Worm (Caenorhabditis elegans) whole organism, mixed stage, embryonic: ENCODE results near the gene nhr-114.

Source experiments
- M03D4.4 ChIP-seq: sonication (generic microtip); optimal IDR thresholded peaks from 2 replicates; lab custom pipeline; 2017; ENCODE audit warnings: mild to moderate bottlenecking, missing genetic modification characterization, missing compliant biosample characterization
- bed-3 ChIP-seq: fragments of 200-800 bp; sonication (Bioruptor generic); optimal IDR thresholded peaks from 3 replicates; lab custom pipeline; 2018; ENCODE audit warnings: mild to moderate bottlenecking, missing genetic modification characterization, moderate library complexity, missing compliant biosample characterization
- blmp-1 ChIP-seq: fragments of 150-350 bp; optimal IDR thresholded peaks from 2 replicates; lab custom pipeline; 2014; ENCODE audit warnings: missing biosample characterization, missing genetic modification characterization
- ceh-39 ChIP-seq: fragments of 150-350 bp; optimal IDR thresholded peaks from 2 replicates; lab custom pipeline; 2014; ENCODE audit warnings: missing biosample characterization, missing genetic modification characterization
- ceh-43 ChIP-seq: fragments of 200-800 bp; sonication (Bioruptor generic); optimal IDR thresholded peaks from 2 replicates; lab custom pipeline; 2018; ENCODE audit warnings: mild to moderate bottlenecking, missing genetic modification characterization, moderate library complexity, missing compliant biosample characterization
- ceh-83 ChIP-seq: fragments of 200-800 bp; sonication (Bioruptor generic); optimal IDR thresholded peaks from 2 replicates; lab custom pipeline; 2018; ENCODE audit warnings: mild to moderate bottlenecking, missing genetic modification characterization, missing compliant biosample characterization
- ces-1 ChIP-seq: fragments of 150-350 bp; optimal IDR thresholded peaks from 2 replicates; lab custom pipeline; 2014; ENCODE audit warnings: missing biosample characterization, missing genetic modification reagents, missing genetic modification characterization
- cnd-1 ChIP-seq: fragments of 200-800 bp; sonication (Bioruptor generic); optimal IDR thresholded peaks from 2 replicates; lab custom pipeline; 2018; ENCODE audit warnings: mild to moderate bottlenecking, missing genetic modification characterization, missing compliant biosample characterization
- drap-1 ChIP-seq: fragments of 200-800 bp; sonication (Bioruptor generic); optimal IDR thresholded peaks from 3 replicates; lab custom pipeline; 2018; ENCODE audit warnings: mild to moderate bottlenecking, missing genetic modification characterization, missing compliant biosample characterization
- elt-1 ChIP-seq: sonication (generic microtip); optimal IDR thresholded peaks from 2 replicates; lab custom pipeline; 2017; ENCODE audit warnings: missing genetic modification characterization, mild to moderate bottlenecking, missing compliant biosample characterization, antibody characterized with exemption, moderate library complexity, borderline replicate concordance; ENCODE audit not compliant: insufficient read depth
- elt-3 ChIP-seq: fragments of 150-350 bp; optimal IDR thresholded peaks from 2 replicates; lab custom pipeline; 2014; ENCODE audit warnings: missing biosample characterization, missing genetic modification characterization
- flh-1 ChIP-seq: fragments of 200-800 bp; sonication (Bioruptor generic); optimal IDR thresholded peaks from 2 replicates; lab custom pipeline; 2018; ENCODE audit warnings: mild to moderate bottlenecking, missing genetic modification characterization, moderate library complexity, missing compliant biosample characterization
- ham-2 ChIP-seq: fragments of 200-800 bp; sonication (Bioruptor generic); optimal IDR thresholded peaks from 2 replicates; lab custom pipeline; 2018; ENCODE audit warnings: mild to moderate bottlenecking, missing genetic modification characterization, missing compliant biosample characterization
- hlh-1 ChIP-seq: fragments of 150-350 bp; optimal IDR thresholded peaks from 2 replicates; lab custom pipeline; 2014; ENCODE audit warnings: missing biosample characterization, missing genetic modification reagents, missing genetic modification characterization
- lin-13 ChIP-seq: fragments of 150-350 bp; optimal IDR thresholded peaks from 2 replicates; lab custom pipeline; 2014; ENCODE audit warnings: missing biosample characterization, missing genetic modification characterization
- lin-32 ChIP-seq: fragments of 200-800 bp; sonication (Bioruptor generic); optimal IDR thresholded peaks from 2 replicates; lab custom pipeline; 2018; ENCODE audit warnings: mild to moderate bottlenecking, missing genetic modification characterization, missing compliant biosample characterization
- lsy-2 ChIP-seq: fragments of 150-350 bp; optimal IDR thresholded peaks from 2 replicates; lab custom pipeline; 2014; ENCODE audit warnings: missing biosample characterization, missing genetic modification characterization
- mab-5 ChIP-seq: fragments of 150-350 bp; optimal IDR thresholded peaks from 2 replicates; lab custom pipeline; 2014; ENCODE audit warnings: missing biosample characterization, missing genetic modification characterization
- mep-1 ChIP-seq: fragments of 150-350 bp; optimal IDR thresholded peaks from 2 replicates; lab custom pipeline; 2017; ENCODE audit warnings: missing biosample characterization, missing genetic modification reagents, missing genetic modification characterization, inconsistent platforms
- mls-2 ChIP-seq: sonication (generic microtip); optimal IDR thresholded peaks from 2 replicates; lab custom pipeline; 2016; ENCODE audit warnings: mild to moderate bottlenecking, missing genetic modification characterization, moderate library complexity, missing compliant biosample characterization
- nhr-12 ChIP-seq: fragments of 150-350 bp; optimal IDR thresholded peaks from 2 replicates; lab custom pipeline; 2014; ENCODE audit warnings: missing biosample characterization, missing genetic modification characterization
- nhr-2 ChIP-seq: fragments of 150-350 bp; optimal IDR thresholded peaks from 2 replicates; lab custom pipeline; 2014; ENCODE audit warnings: missing biosample characterization, missing genetic modification characterization
- nhr-237 ChIP-seq: fragments of 150-350 bp; optimal IDR thresholded peaks from 2 replicates; lab custom pipeline; 2014; ENCODE audit warnings: missing biosample characterization, missing genetic modification characterization
- nhr-28 ChIP-seq: fragments of 150-350 bp; optimal IDR thresholded peaks from 2 replicates; lab custom pipeline; 2014; ENCODE audit warnings: missing biosample characterization, missing genetic modification characterization
- nhr-76 ChIP-seq: sonication (generic microtip); optimal IDR thresholded peaks from 2 replicates; lab custom pipeline; 2017; ENCODE audit warnings: missing biosample characterization, missing genetic modification characterization
- pha-4 ChIP-seq: fragments of 150-350 bp; optimal IDR thresholded peaks from 2 replicates; lab custom pipeline; 2018; ENCODE audit warnings: missing biosample characterization, missing genetic modification reagents, missing genetic modification characterization
- sem-2 ChIP-seq: fragments of 200-800 bp; sonication (Bioruptor generic); optimal IDR thresholded peaks from 2 replicates; lab custom pipeline; 2018; ENCODE audit warnings: mild to moderate bottlenecking, missing genetic modification characterization, missing compliant biosample characterization
- snpc-4 ChIP-seq: fragments of 150-350 bp; optimal IDR thresholded peaks from 2 replicates; lab custom pipeline; 2014; ENCODE audit warnings: missing biosample characterization, missing genetic modification characterization
- sptf-1 ChIP-seq: sonication (generic microtip); optimal IDR thresholded peaks from 2 replicates; lab custom pipeline; 2017; ENCODE audit warnings: mild to moderate bottlenecking, missing genetic modification characterization, moderate library complexity, missing compliant biosample characterization
- tbx-8 ChIP-seq: fragments of 200-800 bp; sonication (Bioruptor generic); optimal IDR thresholded peaks from 2 replicates; lab custom pipeline; 2018; ENCODE audit warnings: mild to moderate bottlenecking, missing genetic modification characterization, moderate library complexity, missing compliant biosample characterization
- unc-120 ChIP-seq: sonication (generic microtip); optimal IDR thresholded peaks from 2 replicates; lab custom pipeline; 2017; ENCODE audit warnings: missing genetic modification characterization, missing compliant biosample characterization; ENCODE audit not compliant: poor library complexity, severe bottlenecking
- unc-39 ChIP-seq: fragments of 150-350 bp; optimal IDR thresholded peaks from 2 replicates; lab custom pipeline; 2014; ENCODE audit warnings: missing biosample characterization, missing genetic modification characterization
- unc-62 ChIP-seq: fragments of 150-350 bp; optimal IDR thresholded peaks from 2 replicates; lab custom pipeline; 2014; ENCODE audit warnings: missing biosample characterization, missing genetic modification reagents, missing genetic modification characterization
- zip-8 ChIP-seq: fragments of 150-350 bp; optimal IDR thresholded peaks from 2 replicates; lab custom pipeline; 2014; ENCODE audit warnings: missing biosample characterization, missing genetic modification characterization
- ztf-11 ChIP-seq: fragments of 150-350 bp; optimal IDR thresholded peaks from 2 replicates; lab custom pipeline; 2014; ENCODE audit warnings: missing biosample characterization, missing genetic modification characterization

Gene nhr-114

DNA sequence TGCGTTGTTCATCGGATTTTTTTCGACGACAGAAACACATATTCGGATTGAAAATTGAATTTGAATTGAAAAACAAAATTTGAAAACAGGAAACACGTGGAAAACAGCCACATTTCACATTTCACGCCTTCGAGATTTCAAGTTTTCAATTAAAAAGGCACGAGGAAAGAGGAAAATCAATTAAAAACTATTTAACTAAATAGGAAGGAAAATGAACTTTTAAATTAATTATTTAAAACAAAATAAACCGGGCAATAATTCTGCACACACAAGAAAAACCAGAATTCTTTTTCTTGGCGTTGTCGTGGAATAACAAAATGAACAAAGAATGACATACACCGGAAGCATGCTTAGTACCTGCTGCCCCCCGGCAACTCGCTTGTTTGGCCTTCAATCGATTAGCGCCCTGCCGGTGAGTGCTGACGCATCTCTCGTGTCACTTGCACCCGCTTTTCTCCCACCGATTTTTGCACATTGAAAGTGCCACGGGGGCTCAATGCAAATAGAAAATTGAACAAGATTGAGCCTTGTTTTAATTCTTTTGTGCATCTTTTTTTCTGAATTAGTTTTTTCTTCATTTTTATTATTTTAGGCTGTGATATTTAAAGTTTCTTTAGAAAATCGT, 7.7 kb downstream of the nhr-114 start, which contains the start of gene Y45G5AM.9:
TSS of gene Y45G5AM.9 (minus strand) at position 51 of the 625 bp plus-strand sequence.
- TF ChIP-seq lin-32 (GFP tag; lab: Kevin White, UChicago) (no peak), mls-2 (tag; lab: Kevin White, UChicago) (peak; percentile 69), blmp-1 (tag; lab: Kevin White, UChicago) (no peak), cnd-1 (tag; lab: Kevin White, UChicago) (peak; percentile 66), pha-4 (tag; lab: Kevin White, UChicago) (peak; percentile 76), lsy-2 (tag; lab: Kevin White, UChicago) (peak; percentile 71), drap-1 (peak; percentile 63), unc-39 (tag; lab: Kevin White, UChicago) (no peak), ztf-11 (tag; lab: Kevin White, UChicago) (no peak), ceh-43 (GFP tag; lab: Kevin White, UChicago) (peak; percentile 74), nhr-237 (tag; lab: Kevin White, UChicago) (peak; percentile 67), mab-5 (tag; lab: Kevin White, UChicago) (no peak), ceh-83 (GFP tag; lab: Kevin White, UChicago) (no peak), mep-1 (tag; lab: Kevin White, UChicago) (peak; percentile 83), nhr-28 (tag; lab: Kevin White, UChicago) (no peak), hlh-1 (tag; lab: Kevin White, UChicago) (peak; percentile 8), snpc-4 (tag; lab: Kevin White, UChicago) (no peak), nhr-12 (no peak), ces-1 (peak; percentile 34), sem-2 (GFP tag; lab: Kevin White, UChicago) (peak; percentile 3), nhr-2 (tag; lab: Kevin White, UChicago) (no peak), flh-1 (GFP tag; lab: Kevin White, UChicago) (no peak), M03D4.4 (tag; lab: Kevin White, UChicago) (peak; percentile 74), lin-13 (peak; percentile 86), ham-2 (peak; percentile 92), nhr-76 (peak; percentile 5), unc-62 (GFP tag; lab: Kevin White, UChicago) (peak; percentile 11), elt-3 (tag; lab: Kevin White, UChicago) (no peak), sptf-1 (tag; lab: Kevin White, UChicago) (peak; percentile 78), elt-1 (tag; lab: Kevin White, UChicago) (no peak), zip-8 (no peak), ceh-39 (peak; percentile 34), bed-3 (GFP tag; lab: Kevin White, UChicago) (no peak), tbx-8 (peak; percentile 3), unc-120 (tag; lab: Kevin White, UChicago) (peak; percentile 83)

DNA sequence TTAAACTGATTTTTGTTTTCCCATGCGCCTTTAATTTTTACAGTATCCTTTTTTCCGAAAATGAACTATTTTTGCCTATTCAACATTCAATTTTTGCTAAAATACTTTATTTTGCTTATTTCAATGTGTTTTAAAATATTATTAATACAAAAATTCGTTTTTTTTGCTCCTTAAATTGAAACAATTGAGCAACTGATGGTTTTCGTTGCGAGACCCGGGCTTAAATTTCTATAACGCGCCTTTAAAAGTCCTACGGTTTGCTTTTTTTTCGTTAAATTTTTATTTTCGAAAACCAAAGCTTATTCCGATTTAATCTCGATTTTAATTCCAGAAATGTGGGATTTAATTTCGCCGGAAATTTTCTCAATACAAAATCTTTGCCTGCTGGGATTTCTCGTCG, 8.3 kb downstream of the nhr-114 start, which contains the start of gene algn-5:
TSS of gene algn-5 (plus strand) at position 295 of the 400 bp plus-strand sequence.
- no peak for TF ChIP-seq mls-2 (tag; lab: Kevin White, UChicago)
- TF ChIP-seq blmp-1 (tag; lab: Kevin White, UChicago): no peak
- TF ChIP-seq drap-1: no peak
- TF ChIP-seq lsy-2 (tag; lab: Kevin White, UChicago): no peak
- no peak for TF ChIP-seq nhr-237 (tag; lab: Kevin White, UChicago)
- TF ChIP-seq bed-3 (GFP tag; lab: Kevin White, UChicago): no peak
- no peak for TF ChIP-seq tbx-8
- TF ChIP-seq nhr-12: no peak
- no peak for TF ChIP-seq unc-39 (tag; lab: Kevin White, UChicago)
- TF ChIP-seq mab-5 (tag; lab: Kevin White, UChicago): no peak
- TF ChIP-seq sptf-1 (tag; lab: Kevin White, UChicago): no peak
- no peak for TF ChIP-seq mep-1 (tag; lab: Kevin White, UChicago)
- no peak for TF ChIP-seq flh-1 (GFP tag; lab: Kevin White, UChicago)
- no peak for TF ChIP-seq pha-4 (tag; lab: Kevin White, UChicago)

DNA sequence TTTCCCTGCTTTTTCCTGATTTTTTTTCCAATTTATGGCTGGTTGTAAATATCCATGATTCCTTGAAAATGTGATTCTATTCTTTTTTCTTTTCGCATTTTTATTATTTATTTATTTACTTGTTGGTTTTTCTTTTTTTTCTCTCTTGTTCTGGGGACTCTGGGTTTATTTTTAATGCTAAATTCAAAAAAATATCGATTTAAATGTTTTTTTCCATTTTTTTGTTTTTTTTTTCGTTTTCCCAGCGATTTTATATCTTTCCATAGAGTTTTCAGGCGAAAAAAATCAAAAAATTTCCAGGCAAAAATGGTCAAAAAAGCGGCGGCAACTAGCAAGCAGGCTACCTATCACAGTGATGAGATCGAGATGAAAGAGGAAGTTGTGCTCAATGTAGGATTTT, 12.2 kb downstream of the nhr-114 start, which contains the start of gene rpac-40:
TSS of gene rpac-40 (plus strand) at position 301 of the 400 bp plus-strand sequence.
- TF ChIP-seq hlh-1 (tag; lab: Kevin White, UChicago): no peak
- TF ChIP-seq M03D4.4 (tag; lab: Kevin White, UChicago): no peak
- TF ChIP-seq unc-39 (tag; lab: Kevin White, UChicago): no peak
- no peak for TF ChIP-seq unc-120 (tag; lab: Kevin White, UChicago)
- TF ChIP-seq lin-32 (GFP tag; lab: Kevin White, UChicago): no peak
- TF ChIP-seq blmp-1 (tag; lab: Kevin White, UChicago): no peak
- TF ChIP-seq lin-13: no peak
- TF ChIP-seq nhr-76: no peak
- TF ChIP-seq ceh-39: no peak
- TF ChIP-seq elt-3 (tag; lab: Kevin White, UChicago): no peak
- TF ChIP-seq mab-5 (tag; lab: Kevin White, UChicago): no peak
- TF ChIP-seq ceh-43 (GFP tag; lab: Kevin White, UChicago): no peak
- no peak for TF ChIP-seq nhr-2 (tag; lab: Kevin White, UChicago)
